Fruit fly (Drosophila melanogaster) whole organism, wandering third instar larva: ENCODE measurements around the gene Ccdc85.

Experiments used
- Mio ChIP-seq: sonication (Bioruptor generic); optimal IDR thresholded peaks from 2 replicates; lab custom pipeline; 2016; ENCODE audit warnings: missing biosample characterization, missing genetic modification characterization
- Vsx2 ChIP-seq: fragments of 200-300, 225-300 bp; sonication (Bioruptor generic); optimal IDR thresholded peaks from 2 replicates; lab custom pipeline; 2018; ENCODE audit warnings: missing biosample characterization, missing genetic modification characterization; ENCODE audit not compliant: partially characterized antibody
- dsf ChIP-seq: sonication (Bioruptor generic); optimal IDR thresholded peaks from 2 replicates; lab custom pipeline; 2016; ENCODE audit warnings: missing biosample characterization, missing genetic modification characterization, borderline replicate concordance
- h ChIP-seq: fragments of 200-800 bp; sonication (Bioruptor generic); optimal IDR thresholded peaks from 3 replicates; lab custom pipeline; 2016; ENCODE audit warnings: missing biosample characterization, mild to moderate bottlenecking, missing genetic modification characterization
- pan ChIP-seq: fragments of >200 bp; optimal IDR thresholded peaks from 2 replicates; lab custom pipeline; 2017
- usp ChIP-seq: fragments of >200 bp; optimal IDR thresholded peaks from 2 replicates; lab custom pipeline; 2017; ENCODE audit warnings: missing biosample characterization, missing genetic modification characterization

DNA sequence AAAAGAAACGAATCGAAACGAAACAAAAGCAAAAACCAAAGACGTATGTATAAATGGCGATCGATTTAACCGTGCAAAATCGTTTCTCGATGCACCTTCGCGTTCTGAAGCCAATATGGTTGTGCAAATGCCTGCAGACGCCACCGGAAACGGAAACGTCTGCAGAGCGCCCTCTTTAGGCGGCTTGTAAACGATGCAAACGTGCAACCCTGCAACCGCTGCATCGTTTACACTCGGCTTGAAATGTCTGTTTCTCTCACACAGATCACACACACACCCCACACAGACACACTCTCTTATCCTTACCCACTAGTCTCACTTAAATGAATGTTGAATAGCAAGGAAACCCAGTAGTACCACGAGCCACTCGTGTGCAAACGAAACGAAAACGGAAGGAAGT lies 32.2 kb upstream of the Ccdc85 start:
- no peak for TF ChIP-seq dsf (GFP tag; lab: Kevin White, UChicago)
- no peak for TF ChIP-seq pan
- no peak for TF ChIP-seq usp (GFP tag; lab: Kevin White, UChicago)
- TF ChIP-seq Mio (GFP tag; lab: Kevin White, UChicago): no peak
- no peak for TF ChIP-seq Vsx2 (GFP tag; lab: Kevin White, UChicago)
- TF ChIP-seq h: no peak
